Worm (Caenorhabditis elegans) whole organism, L3 larva: ENCODE results near the gene D1086.3.
A peak's percentile ranks its signal among the peaks of the same experiment; 100 is the strongest.

Experiments used
- R02D3.7 ChIP-seq: fragments of 150-350 bp; optimal IDR thresholded peaks from 2 replicates; lab custom pipeline; 2014; ENCODE audit warnings: missing biosample characterization, missing genetic modification characterization
- aly-2 ChIP-seq: fragments of 150-350 bp; optimal IDR thresholded peaks from 2 replicates; lab custom pipeline; 2014; ENCODE audit warnings: missing biosample characterization, missing genetic modification characterization
- ama-1 ChIP-seq: fragments of 150-350 bp; optimal IDR thresholded peaks from 2 replicates; lab custom pipeline; 2018
- ceh-16 ChIP-seq: sonication (generic microtip); optimal IDR thresholded peaks from 2 replicates; lab custom pipeline; 2017; ENCODE audit warnings: missing biosample characterization, missing genetic modification characterization
- ceh-28 ChIP-seq: fragments of 150-350 bp; optimal IDR thresholded peaks from 2 replicates; lab custom pipeline; 2014; ENCODE audit warnings: missing biosample characterization, missing genetic modification reagents, missing genetic modification characterization
- ceh-82 ChIP-seq: fragments of 150-350 bp; optimal IDR thresholded peaks from 2 replicates; lab custom pipeline; 2014; ENCODE audit warnings: missing biosample characterization, missing genetic modification characterization
- ceh-9 ChIP-seq: sonication (generic microtip); optimal IDR thresholded peaks from 2 replicates; lab custom pipeline; 2018; ENCODE audit warnings: missing biosample characterization, missing genetic modification characterization
- daf-12 ChIP-seq: fragments of 150-350 bp; optimal IDR thresholded peaks from 2 replicates; lab custom pipeline; 2014; ENCODE audit warnings: missing biosample characterization, missing genetic modification reagents, missing genetic modification characterization
- egl-27 ChIP-seq: sonication (generic microtip); optimal IDR thresholded peaks from 4 replicates; lab custom pipeline; 2017; ENCODE audit warnings: missing biosample characterization, missing genetic modification reagents, missing genetic modification characterization
- egl-5 ChIP-seq: fragments of 150-350 bp; optimal IDR thresholded peaks from 2 replicates; lab custom pipeline; 2017; ENCODE audit warnings: missing biosample characterization, missing genetic modification reagents, missing genetic modification characterization, inconsistent platforms
- elt-1 ChIP-seq: fragments of 150-350 bp; optimal IDR thresholded peaks from 2 replicates; lab custom pipeline; 2014; ENCODE audit warnings: missing biosample characterization, missing genetic modification characterization
- elt-2 ChIP-seq: sonication (generic microtip); optimal IDR thresholded peaks from 2 replicates; lab custom pipeline; 2016; ENCODE audit warnings: missing genetic modification reagents, mild to moderate bottlenecking, missing genetic modification characterization, missing compliant biosample characterization
- elt-3 ChIP-seq, 3 experiments: fragments of 150-350 bp in 1 of 3; sonication (generic microtip) in 2 of 3; optimal IDR thresholded peaks; 2 replicates in 2 of 3; 4 replicates in 1 of 3; lab custom pipeline; 2014 to 2017; ENCODE audit warnings: missing biosample characterization in 3 of 3, missing genetic modification characterization in 3 of 3
- eor-1 ChIP-seq, 2 experiments: fragments of 150-350 bp; optimal IDR thresholded peaks; 2 replicates each; lab custom pipeline; 2014 to 2018; ENCODE audit warnings: missing biosample characterization in 2 of 2, missing genetic modification characterization in 2 of 2
- hmg-11 ChIP-seq: sonication (generic microtip); optimal IDR thresholded peaks from 2 replicates; lab custom pipeline; 2016; ENCODE audit warnings: missing genetic modification characterization, missing compliant biosample characterization
- jun-1 ChIP-seq: fragments of 150-350 bp; optimal IDR thresholded peaks from 2 replicates; lab custom pipeline; 2014; ENCODE audit warnings: missing biosample characterization, missing genetic modification reagents, missing genetic modification characterization
- lsy-12 ChIP-seq: sonication (generic microtip); optimal IDR thresholded peaks from 2 replicates; lab custom pipeline; 2016; ENCODE audit warnings: mild to moderate bottlenecking, missing genetic modification characterization, missing compliant biosample characterization
- mdl-1 ChIP-seq: fragments of 150-350 bp; optimal IDR thresholded peaks from 2 replicates; lab custom pipeline; 2014; ENCODE audit warnings: missing biosample characterization, missing genetic modification characterization
- mml-1 ChIP-seq: fragments of 150-350 bp; sonication (generic microtip); optimal IDR thresholded peaks from 3 replicates; lab custom pipeline; 2014; ENCODE audit warnings: missing biosample characterization, missing genetic modification characterization
- nfya-1 ChIP-seq: sonication (generic microtip); optimal IDR thresholded peaks from 2 replicates; lab custom pipeline; 2017; ENCODE audit warnings: missing genetic modification characterization, mild to moderate bottlenecking, missing compliant biosample characterization, antibody characterized with exemption, moderate library complexity; ENCODE audit not compliant: insufficient read depth
- nhr-12 ChIP-seq: fragments of 150-350 bp; optimal IDR thresholded peaks from 2 replicates; lab custom pipeline; 2014; ENCODE audit warnings: missing biosample characterization, missing genetic modification characterization
- nhr-23 ChIP-seq: fragments of 150-350 bp; optimal IDR thresholded peaks from 2 replicates; lab custom pipeline; 2014; ENCODE audit warnings: missing biosample characterization, missing genetic modification reagents, missing genetic modification characterization
- nhr-237 ChIP-seq: fragments of 150-350 bp; optimal IDR thresholded peaks from 2 replicates; lab custom pipeline; 2014; ENCODE audit warnings: missing biosample characterization, missing genetic modification characterization
- nhr-25 ChIP-seq: sonication (generic microtip); optimal IDR thresholded peaks from 2 replicates; lab custom pipeline; 2017; ENCODE audit warnings: missing biosample characterization, missing genetic modification characterization
- nhr-28 ChIP-seq: fragments of 150-350 bp; optimal IDR thresholded peaks from 2 replicates; lab custom pipeline; 2014; ENCODE audit warnings: missing biosample characterization, missing genetic modification characterization
- nhr-43 ChIP-seq: sonication (generic microtip); optimal IDR thresholded peaks from 2 replicates; lab custom pipeline; 2016; ENCODE audit warnings: mild to moderate bottlenecking, missing genetic modification characterization, missing compliant biosample characterization; ENCODE audit not compliant: poor library complexity, severe bottlenecking
- nhr-67 ChIP-seq: fragments of 150-350 bp; optimal IDR thresholded peaks from 2 replicates; lab custom pipeline; 2014; ENCODE audit warnings: missing biosample characterization, missing genetic modification characterization
- nhr-76 ChIP-seq: fragments of 150-350 bp; sonication (generic microtip); optimal IDR thresholded peaks from 5 replicates; lab custom pipeline; 2014; ENCODE audit warnings: missing biosample characterization, missing genetic modification characterization
- nhr-77 ChIP-seq: fragments of 150-350 bp; optimal IDR thresholded peaks from 2 replicates; lab custom pipeline; 2014; ENCODE audit warnings: missing biosample characterization, missing genetic modification characterization
- pha-4 ChIP-seq: fragments of 150-350 bp; optimal IDR thresholded peaks from 2 replicates; lab custom pipeline; 2014; ENCODE audit warnings: missing biosample characterization, missing genetic modification reagents, missing genetic modification characterization
- pqm-1 ChIP-seq: fragments of 150-350 bp; optimal IDR thresholded peaks from 2 replicates; lab custom pipeline; 2017; ENCODE audit warnings: missing biosample characterization, missing genetic modification characterization, inconsistent platforms
- snpc-4 ChIP-seq: fragments of 150-350 bp; optimal IDR thresholded peaks from 2 replicates; lab custom pipeline; 2014; ENCODE audit warnings: missing biosample characterization, missing genetic modification characterization
- unc-39 ChIP-seq: sonication (generic microtip); optimal IDR thresholded peaks from 4 replicates; lab custom pipeline; 2017; ENCODE audit warnings: missing biosample characterization, missing genetic modification characterization
- unc-62 ChIP-seq: fragments of 150-350 bp; sonication (generic microtip); optimal IDR thresholded peaks from 4 replicates; lab custom pipeline; 2014; ENCODE audit warnings: missing biosample characterization, missing genetic modification reagents, missing genetic modification characterization
- ztf-4 ChIP-seq: fragments of 150-350 bp; optimal IDR thresholded peaks from 2 replicates; lab custom pipeline; 2014; ENCODE audit warnings: missing biosample characterization, missing genetic modification characterization

D1086.3 gene

ce11 chrV:14094546-14094945, 2.0 kb downstream of the D1086.3 start:
- TF ChIP-seq lsy-12 (tag; lab: Kevin White, UChicago) (no peak), nhr-237 (tag; lab: Kevin White, UChicago) (no peak), daf-12 (tag; lab: Kevin White, UChicago) (no peak), nhr-25 (tag; lab: Kevin White, UChicago) (no peak), mml-1 (tag; lab: Kevin White, UChicago) (no peak), nhr-23 (tag; lab: Kevin White, UChicago) (no peak), elt-2 (tag; lab: Kevin White, UChicago) (no peak), unc-62 (GFP tag; lab: Kevin White, UChicago) (no peak), nhr-76 (tag; lab: Kevin White, UChicago) (no peak), nhr-12 (tag; lab: Kevin White, UChicago) (no peak), ceh-28 (no peak), elt-1 (tag; lab: Kevin White, UChicago) (no peak), nhr-67 (tag; lab: Kevin White, UChicago) (no peak), nhr-28 (tag; lab: Kevin White, UChicago) (no peak), aly-2 (tag; lab: Kevin White, UChicago) (no peak)

ce11 chrV:14094953-14095352, 2.4 kb downstream of the D1086.3 start:
- TF ChIP-seq nhr-25 (tag; lab: Kevin White, UChicago) (peak; percentile 56), lsy-12 (tag; lab: Kevin White, UChicago) (no peak), nhr-23 (tag; lab: Kevin White, UChicago) (peak; percentile 78), R02D3.7 (tag; lab: Kevin White, UChicago) (no peak), nhr-43 (tag; lab: Kevin White, UChicago) (peak; percentile 32), nhr-237 (tag; lab: Kevin White, UChicago) (no peak)
- TF ChIP-seq, all 47 proteins: peak for 3

- TF ChIP-seq nhr-12 (tag; lab: Kevin White, UChicago) (no peak), mml-1 (tag; lab: Kevin White, UChicago) (no peak), aly-2 (tag; lab: Kevin White, UChicago) (no peak), snpc-4 (tag; lab: Kevin White, UChicago) (no peak)
Measured at ce11 chrV:14097358-14097757, 4.8 kb downstream of the D1086.3 start.

- TF ChIP-seq ceh-82 (no peak), unc-62 (GFP tag; lab: Kevin White, UChicago) (no peak), hmg-11 (no peak), nfya-1 (tag; lab: Kevin White, UChicago) (no peak), nhr-12 (tag; lab: Kevin White, UChicago) (no peak), ceh-16 (no peak), lsy-12 (tag; lab: Kevin White, UChicago) (no peak), nhr-76 (tag; lab: Kevin White, UChicago) (no peak), nhr-23 (tag; lab: Kevin White, UChicago) (no peak), snpc-4 (tag; lab: Kevin White, UChicago) (no peak), mdl-1 (tag; lab: Kevin White, UChicago) (no peak), egl-5 (no peak), jun-1 (tag; lab: Kevin White, UChicago) (no peak), eor-1 (tag; optimal IDR thresholded peaks at IDR 0.05; lab: Kevin White, UChicago) (no peak), nhr-77 (tag; lab: Kevin White, UChicago) (no peak), pha-4 (no peak), mml-1 (tag; lab: Kevin White, UChicago) (no peak), elt-2 (tag; lab: Kevin White, UChicago) (no peak), unc-39 (tag; lab: Kevin White, UChicago) (no peak)
Measured at ce11 chrV:14098519-14098918, 5.9 kb downstream of the D1086.3 start, which contains the start of the genes D1086.2 and D1086.1. Gene D1086.2, minus strand, starts transcription at chrV:14098668. Gene D1086.1, plus strand, starts transcription at chrV:14098858.

ce11 chrV:14100886-14101285, 8.3 kb downstream of the D1086.3 start, which contains the start of gene D1086.12:
Gene D1086.12, plus strand, starts transcription at chrV:14101186.
- TF ChIP-seq snpc-4 (tag; lab: Kevin White, UChicago) (no peak), nfya-1 (tag; lab: Kevin White, UChicago) (peak; percentile 24)
- TF ChIP-seq, all 47 proteins: peak for 1

- TF ChIP-seq nfya-1 (tag; lab: Kevin White, UChicago), result no peak
- TF ChIP-seq elt-2 (tag; lab: Kevin White, UChicago), result no peak
- no peak for TF ChIP-seq nhr-12 (tag; lab: Kevin White, UChicago)
- TF ChIP-seq R02D3.7 (tag; lab: Kevin White, UChicago), result no peak
- TF ChIP-seq ama-1, result no peak
- no peak for TF ChIP-seq nhr-25 (tag; lab: Kevin White, UChicago)
- no peak for TF ChIP-seq pqm-1
- TF ChIP-seq jun-1 (tag; lab: Kevin White, UChicago), result no peak
- TF ChIP-seq nhr-23 (tag; lab: Kevin White, UChicago), result no peak
- no peak for TF ChIP-seq nhr-28 (tag; lab: Kevin White, UChicago)
- no peak for TF ChIP-seq elt-3 (tag; optimal IDR thresholded peaks at IDR 0.05; lab: Kevin White, UChicago)
- TF ChIP-seq lsy-12 (tag; lab: Kevin White, UChicago), result no peak
- TF ChIP-seq ztf-4 (tag; lab: Kevin White, UChicago), result no peak
- no peak for TF ChIP-seq egl-27 (tag; lab: Kevin White, UChicago)
- TF ChIP-seq ceh-9, result no peak
Measured at ce11 chrV:14103970-14104369, 11.4 kb downstream of the D1086.3 start, which contains the start of gene D1086.9. Gene D1086.9, plus strand, starts transcription at chrV:14104270.
